Fruit fly (Drosophila melanogaster) whole organism, pupa: ENCODE results near the gene if.

Experiments used
- CG10348 ChIP-seq: fragments of 200-800 bp; sonication (Bioruptor generic); IDR thresholded peaks from 2 replicates; pipeline ENCODE4 v1.3.6; 2022; ENCODE audit warnings: missing biosample characterization, missing genetic modification characterization
- CG12605 ChIP-seq: fragments of 200-800 bp; sonication (Bioruptor generic); IDR thresholded peaks from 2 replicates; pipeline ENCODE4 v1.3.6; 2022; ENCODE audit warnings: missing biosample characterization, missing genetic modification characterization
- CG13204 ChIP-seq: fragments of 200-800 bp; sonication (Bioruptor generic); optimal IDR thresholded peaks from 2 replicates; lab custom pipeline; 2018; ENCODE audit warnings: missing biosample characterization, mild to moderate bottlenecking, missing genetic modification characterization, moderate library complexity
- CG14655 ChIP-seq: fragments of 200-800 bp; sonication (Bioruptor generic); optimal IDR thresholded peaks from 3 replicates; lab custom pipeline; 2017; ENCODE audit warnings: mild to moderate bottlenecking, missing biosample characterization, missing genetic modification reagents, missing genetic modification characterization
- CG15710 ChIP-seq: fragments of 200-800 bp; sonication (Bioruptor generic); optimal IDR thresholded peaks from 2 replicates; lab custom pipeline; 2018; ENCODE audit warnings: missing biosample characterization, mild to moderate bottlenecking, missing genetic modification characterization, moderate library complexity
- CG17806 ChIP-seq: fragments of 200-800 bp; sonication (Bioruptor generic); optimal IDR thresholded peaks from 2 replicates; lab custom pipeline; 2018; ENCODE audit warnings: missing biosample characterization, mild to moderate bottlenecking, missing genetic modification characterization, moderate library complexity
- CG32121 ChIP-seq: fragments of 200-800 bp; sonication (Bioruptor generic); IDR thresholded peaks from 2 replicates; pipeline ENCODE4 v1.3.6; 2022; ENCODE audit warnings: missing biosample characterization, missing genetic modification characterization
- CG34367 ChIP-seq: fragments of 200-800 bp; sonication (Bioruptor generic); optimal IDR thresholded peaks from 2 replicates; lab custom pipeline; 2018; ENCODE audit warnings: missing biosample characterization, mild to moderate bottlenecking, missing genetic modification characterization
- CG4496 ChIP-seq: fragments of 200-800 bp; sonication (Bioruptor generic); IDR thresholded peaks from 3 replicates; pipeline ENCODE4 v1.3.6; 2022; ENCODE audit warnings: missing biosample characterization, missing genetic modification characterization
- CG8159 ChIP-seq: fragments of 200-800 bp; sonication (Bioruptor generic); optimal IDR thresholded peaks from 3 replicates; lab custom pipeline; 2018; ENCODE audit warnings: missing biosample characterization, mild to moderate bottlenecking, missing genetic modification characterization, moderate library complexity
- CG8301 ChIP-seq: fragments of 200-800 bp; sonication (Bioruptor generic); optimal IDR thresholded peaks from 2 replicates; lab custom pipeline; 2018; ENCODE audit warnings: missing biosample characterization, mild to moderate bottlenecking, missing genetic modification characterization
- CG9948 ChIP-seq: fragments of 200-800 bp; sonication (Bioruptor generic); optimal IDR thresholded peaks from 2 replicates; lab custom pipeline; 2018; ENCODE audit warnings: missing biosample characterization, mild to moderate bottlenecking, missing genetic modification characterization, moderate library complexity
- D1 ChIP-seq: fragments of 200-800 bp; sonication (Bioruptor generic); optimal IDR thresholded peaks from 2 replicates; lab custom pipeline; 2018; ENCODE audit warnings: missing biosample characterization, mild to moderate bottlenecking, missing genetic modification characterization, moderate library complexity
- EcR ChIP-seq: fragments of 200-800 bp; sonication (Bioruptor generic); optimal IDR thresholded peaks from 3 replicates; lab custom pipeline; 2019; ENCODE audit warnings: missing biosample characterization, missing genetic modification characterization, mild to moderate bottlenecking, moderate library complexity, missing genetic modification reagents
- Ets98B ChIP-seq: fragments of 200-800 bp; sonication (Bioruptor generic); IDR thresholded peaks from 2 replicates; pipeline ENCODE4 v1.3.6; 2022; ENCODE audit warnings: missing biosample characterization, missing genetic modification characterization
- Pif1A ChIP-seq: fragments of 200-800 bp; sonication (Bioruptor generic); optimal IDR thresholded peaks from 3 replicates; lab custom pipeline; 2016; ENCODE audit warnings: missing biosample characterization, missing genetic modification characterization
- Pif1B ChIP-seq: fragments of 200-800 bp; sonication (Bioruptor generic); optimal IDR thresholded peaks from 3 replicates; lab custom pipeline; 2016; ENCODE audit warnings: missing biosample characterization, missing genetic modification characterization
- Snoo ChIP-seq: fragments of 200-800 bp; sonication (Bioruptor generic); optimal IDR thresholded peaks from 3 replicates; lab custom pipeline; 2017; ENCODE audit warnings: missing biosample characterization, mild to moderate bottlenecking, missing genetic modification characterization, inconsistent platforms
- fd96Ca ChIP-seq: fragments of 200-800 bp; sonication (Bioruptor generic); IDR thresholded peaks from 3 replicates; pipeline ENCODE4 v1.3.6; 2022; ENCODE audit warnings: missing biosample characterization, missing genetic modification characterization
- gl ChIP-seq: fragments of 200-800 bp; sonication (Bioruptor generic); optimal IDR thresholded peaks from 2 replicates; lab custom pipeline; 2018; ENCODE audit warnings: missing biosample characterization, mild to moderate bottlenecking, missing genetic modification characterization
- rn ChIP-seq: fragments of 200-800 bp; sonication (Bioruptor generic); IDR thresholded peaks from 2 replicates; pipeline ENCODE4 v1.3.6; 2022; ENCODE audit warnings: missing biosample characterization, missing genetic modification characterization

Gene if

DNA sequence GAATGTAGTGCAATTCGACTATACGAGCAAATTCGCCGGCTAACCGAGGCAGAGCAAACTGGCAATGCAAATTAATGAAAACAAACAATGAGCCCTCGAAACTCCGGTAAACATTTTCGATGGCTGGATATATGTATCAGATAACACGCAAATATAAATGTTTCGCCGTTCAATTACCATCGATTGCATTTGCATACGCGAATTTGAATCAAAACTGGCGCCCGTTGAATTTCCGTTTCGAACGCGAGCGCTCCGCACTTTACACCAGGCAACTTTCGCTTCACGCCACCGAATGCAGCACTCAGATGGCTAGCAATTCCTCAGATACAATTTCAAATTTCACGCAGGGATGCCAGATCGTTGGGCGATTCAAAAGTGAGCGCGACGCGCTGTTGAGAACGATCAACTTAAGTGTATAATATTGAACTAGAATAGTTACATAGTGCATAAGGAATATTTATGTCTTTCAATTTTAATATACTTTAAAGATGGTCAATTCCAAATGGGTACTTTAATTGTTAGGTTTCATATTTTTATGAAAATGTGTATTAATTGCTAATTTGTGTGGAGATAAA is at the start of gene if:
Gene if (minus strand): TSS at position 294 of the 575 bp plus-strand sequence.
- peak; percentile 22; the same call in 1 of the 2 replicates for TF ChIP-seq CG12605
- no peak for TF ChIP-seq CG13204

- TF ChIP-seq CG13204: no peak
- TF ChIP-seq CG15710: no peak
- no peak for TF ChIP-seq CG4496
- TF ChIP-seq CG32121 (GFP tag; lab: Robert Waterston, UW): no peak
- no peak for TF ChIP-seq CG9948
- TF ChIP-seq fd96Ca (GFP tag; lab: Robert Waterston, UW): no peak
- TF ChIP-seq Snoo (tag; lab: Kevin White, UChicago): no peak
- TF ChIP-seq EcR (GFP tag; lab: Kevin White, UChicago): no peak
- TF ChIP-seq Ets98B (GFP tag; lab: Robert Waterston, UW): no peak
- no peak for TF ChIP-seq CG10348 (GFP tag; lab: Robert Waterston, UW)
- no peak for TF ChIP-seq Pif1B (GFP tag; lab: Kevin White, UChicago)
- no peak for TF ChIP-seq Pif1A (GFP tag; lab: Kevin White, UChicago)
- TF ChIP-seq CG17806: no peak
- no peak for TF ChIP-seq D1 (tag; lab: Kevin White, UChicago)
- TF ChIP-seq gl (tag; lab: Kevin White, UChicago): no peak
- no peak for TF ChIP-seq CG12605
Measured at dm6 chrX:16831848-16832247, 48.6 kb upstream of the if start.

- TF ChIP-seq CG4496 (peak; percentile 10; the same call in 1 of the 3 replicates), Pif1B (GFP tag; lab: Kevin White, UChicago) (no peak), CG15710 (no peak), CG9948 (peak; percentile 14)
Measured at dm6 chrX:16830081-16830480, 46.8 kb upstream of the if start.

DNA sequence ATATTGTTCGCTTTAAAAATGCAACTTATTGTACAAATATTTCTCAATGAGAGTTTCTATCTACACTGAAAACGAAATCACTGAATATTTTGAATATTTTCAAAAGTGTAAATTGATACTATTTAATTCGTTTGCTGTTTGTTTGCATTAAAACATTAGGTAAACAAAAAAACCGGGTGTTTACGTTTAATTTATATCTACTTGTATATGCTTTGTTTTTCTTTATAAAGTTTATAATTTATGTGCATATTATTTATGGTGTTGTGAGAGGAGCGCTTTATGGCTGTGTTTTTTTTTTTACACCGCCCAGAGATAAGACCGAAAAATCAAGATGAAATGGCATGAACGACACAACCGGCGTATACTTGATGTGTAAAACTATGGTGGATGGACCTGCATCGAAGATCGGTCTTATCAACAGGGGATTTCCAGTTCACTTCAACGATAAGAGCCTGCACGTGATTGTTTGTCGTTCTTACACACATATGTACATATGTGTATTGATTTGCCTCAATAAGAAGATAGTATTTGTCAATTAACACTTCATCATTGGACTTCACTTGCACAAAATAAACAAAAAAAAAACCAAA is 46.3 kb upstream of the if start:
- TF ChIP-seq CG10348 (GFP tag; lab: Robert Waterston, UW) (no peak), D1 (tag; lab: Kevin White, UChicago) (no peak), CG8301 (tag; lab: Kevin White, UChicago) (peak; percentile 26), CG9948 (peak; percentile 46), CG15710 (peak; percentile 24), EcR (GFP tag; lab: Kevin White, UChicago) (no peak), CG8159 (peak; percentile 51), CG34367 (tag; lab: Kevin White, UChicago) (peak; percentile 28), CG14655 (GFP tag; lab: Kevin White, UChicago) (peak; percentile 20), Pif1A (GFP tag; lab: Kevin White, UChicago) (no peak), CG17806 (peak; percentile 48)
- TF ChIP-seq, all 21 proteins: peak for 7

DNA sequence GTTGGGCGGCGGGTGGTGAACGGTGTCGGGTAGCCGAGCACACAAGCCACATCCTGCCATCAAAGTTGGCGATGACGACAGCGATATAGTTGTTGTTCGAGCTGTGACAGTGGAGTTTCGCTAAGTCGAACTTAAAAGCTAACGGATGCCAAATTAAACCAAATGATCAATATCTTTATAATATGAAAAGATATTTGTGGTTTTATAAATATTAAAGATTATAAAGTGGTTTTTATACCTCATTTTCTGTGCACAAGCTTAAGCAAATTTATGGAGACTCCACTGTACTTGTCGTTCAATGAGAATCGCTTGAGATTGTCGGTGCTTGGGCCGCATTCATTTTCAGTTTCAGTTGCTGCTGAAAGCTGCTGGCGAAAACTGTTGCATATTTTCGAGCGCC is 38.8 kb upstream of the if start:
- TF ChIP-seq Ets98B (GFP tag; lab: Robert Waterston, UW) (peak; percentile 88), CG17806 (peak; percentile 75), CG10348 (GFP tag; lab: Robert Waterston, UW) (peak; percentile 67), CG15710 (peak; percentile 83), fd96Ca (GFP tag; lab: Robert Waterston, UW) (peak; percentile 84), CG12605 (peak; percentile 87), CG9948 (peak; percentile 77), CG8301 (tag; lab: Kevin White, UChicago) (peak; percentile 73), Snoo (tag; lab: Kevin White, UChicago) (peak; percentile 55), CG32121 (GFP tag; lab: Robert Waterston, UW) (peak; percentile 89), EcR (GFP tag; lab: Kevin White, UChicago) (no peak), rn (GFP tag; lab: Robert Waterston, UW) (peak; percentile 71), CG34367 (tag; lab: Kevin White, UChicago) (peak; percentile 68), Pif1B (GFP tag; lab: Kevin White, UChicago) (peak; percentile 66), CG14655 (GFP tag; lab: Kevin White, UChicago) (peak; percentile 70), CG8159 (peak; percentile 74), D1 (tag; lab: Kevin White, UChicago) (peak; percentile 21), CG4496 (peak; percentile 90), CG13204 (peak; percentile 24), Pif1A (GFP tag; lab: Kevin White, UChicago) (peak; percentile 68), gl (tag; lab: Kevin White, UChicago) (peak; percentile 15)

DNA sequence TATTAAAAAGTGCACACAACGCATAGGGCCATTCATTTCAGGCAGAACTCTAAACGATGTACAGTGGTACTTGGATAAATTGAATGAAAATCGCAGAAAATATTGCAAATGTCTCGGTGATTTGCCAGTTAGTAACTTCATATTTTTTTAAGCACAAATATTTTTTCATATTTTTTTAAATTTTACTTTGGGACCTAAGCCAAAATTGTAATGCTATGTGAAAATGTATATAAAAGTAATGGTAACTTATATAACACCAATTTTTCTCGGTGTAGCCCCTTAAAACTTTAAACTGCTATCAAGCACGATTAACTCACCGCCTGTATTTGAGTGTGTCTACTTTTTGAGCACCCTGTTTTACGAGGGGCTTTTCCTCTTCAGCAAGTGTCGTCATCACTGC is 38.0 kb upstream of the if start:
- TF ChIP-seq CG8159 (no peak), CG4496 (peak; percentile 61; the same call in 2 of the 3 replicates), CG10348 (GFP tag; lab: Robert Waterston, UW) (no peak), D1 (tag; lab: Kevin White, UChicago) (no peak), Pif1B (GFP tag; lab: Kevin White, UChicago) (no peak), CG13204 (no peak), Ets98B (GFP tag; lab: Robert Waterston, UW) (no peak; the same call in 1 of the 2 replicates), rn (GFP tag; lab: Robert Waterston, UW) (no peak), CG17806 (peak; percentile 4), CG14655 (GFP tag; lab: Kevin White, UChicago) (peak; percentile 36), EcR (GFP tag; lab: Kevin White, UChicago) (no peak), CG8301 (tag; lab: Kevin White, UChicago) (peak; percentile 29), Snoo (tag; lab: Kevin White, UChicago) (no peak), Pif1A (GFP tag; lab: Kevin White, UChicago) (peak; percentile 31), CG9948 (no peak), CG34367 (tag; lab: Kevin White, UChicago) (no peak), CG12605 (no peak), CG32121 (GFP tag; lab: Robert Waterston, UW) (peak; percentile 66), CG15710 (no peak), fd96Ca (GFP tag; lab: Robert Waterston, UW) (0 out of 3 replicates have a peak, but pooled peaks have one; percentile 14), gl (tag; lab: Kevin White, UChicago) (no peak)
- TF ChIP-seq, all 21 proteins: peak for 7
